Fruit fly (Drosophila melanogaster) Kc167 (cell line): ENCODE measurements around the gene Neurl4.

ENCODE experiments used
- Myc ChIP-seq: fragments of >200 bp; optimal IDR thresholded peaks from 2 replicates; lab custom pipeline; 2017; ENCODE audit warnings: missing external identifiers
- insv ChIP-seq: fragments of >200 bp; optimal IDR thresholded peaks from 3 replicates; lab custom pipeline; 2018; ENCODE audit warnings: missing external identifiers
- ttk ChIP-seq: sonication (Bioruptor generic); optimal IDR thresholded peaks from 2 replicates; lab custom pipeline; 2017; ENCODE audit warnings: missing external identifiers

dm6 chr3L:14036867-14037313 lies 12.8 kb downstream of the Neurl4 start, which contains the start of gene Hsp110:
- no peak for TF ChIP-seq insv (lab: Kevin White, UChicago)
- TF ChIP-seq Myc (lab: Kevin White, UChicago), result no peak
- TF ChIP-seq ttk (lab: Kevin White, UChicago), result no peak
